Worm (Caenorhabditis elegans): ENCODE data around the gene cec-8.

Gene cec-8

DNA sequence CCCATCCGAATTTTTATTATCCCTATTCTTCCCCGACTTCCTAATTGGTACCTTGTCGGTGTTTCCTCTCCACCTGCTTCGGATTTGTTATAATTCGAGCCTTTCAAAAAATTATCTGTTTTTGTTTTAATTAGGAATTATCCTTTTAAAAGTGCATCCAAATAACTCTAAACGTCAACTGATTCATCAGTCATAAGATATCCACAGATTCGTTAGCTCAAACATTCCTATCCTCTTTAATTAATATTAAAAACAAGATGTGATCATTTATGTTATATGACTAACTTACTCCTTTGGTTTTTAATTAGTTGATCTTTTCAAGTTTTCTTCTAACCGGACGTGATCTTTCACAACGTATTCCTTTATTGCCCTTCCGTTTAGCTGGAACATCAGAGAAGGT, 17.7 kb downstream of the cec-8 start:
- no peak for TF ChIP-seq fos-1 (tag; optimal IDR thresholded peaks at IDR 0.05)

DNA sequence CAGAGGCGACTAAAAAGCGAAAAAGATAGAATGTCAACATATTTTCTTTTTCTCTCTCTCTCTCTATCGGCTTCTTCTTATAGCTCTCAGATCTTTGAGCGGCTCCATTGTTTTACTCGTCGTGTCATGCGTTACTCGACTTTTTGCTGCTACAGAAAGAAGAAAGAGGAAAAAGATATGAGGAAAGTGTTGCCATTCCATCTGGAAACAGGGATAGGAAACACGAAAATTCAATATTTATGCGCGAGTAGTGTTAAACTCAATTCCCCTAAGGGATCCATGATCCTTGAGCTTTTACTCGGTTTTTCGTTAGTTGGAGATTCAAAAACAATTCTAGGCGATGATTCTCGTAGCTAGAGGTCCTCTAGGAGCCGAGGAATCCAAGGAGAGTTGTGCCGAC, 26.7 kb downstream of the cec-8 start:
- TF ChIP-seq Y55F3AM.14 (GFP tag; optimal IDR thresholded peaks at IDR 0.05) (no peak), nhr-237 (tag; optimal IDR thresholded peaks at IDR 0.05) (no peak), lin-39 (tag; optimal IDR thresholded peaks at IDR 0.05) (no peak), egl-27 (tag; optimal IDR thresholded peaks at IDR 0.05) (no peak), unc-55 (GFP tag; optimal IDR thresholded peaks at IDR 0.05) (no peak), nhr-23 (tag; optimal IDR thresholded peaks at IDR 0.05) (no peak), elt-1 (tag; optimal IDR thresholded peaks at IDR 0.05) (no peak), alr-1 (tag; optimal IDR thresholded peaks at IDR 0.05) (no peak), nhr-25 (tag; optimal IDR thresholded peaks at IDR 0.05) (no peak), ztf-11 (tag; optimal IDR thresholded peaks at IDR 0.05) (no peak), fos-1 (tag; optimal IDR thresholded peaks at IDR 0.05) (no peak), zag-1 (tag; optimal IDR thresholded peaks at IDR 0.05) (no peak), lin-13 (GFP tag; optimal IDR thresholded peaks at IDR 0.05) (no peak), nhr-10 (tag; optimal IDR thresholded peaks at IDR 0.05) (no peak), crh-2 (tag; optimal IDR thresholded peaks at IDR 0.05) (no peak), sma-3 (GFP tag; optimal IDR thresholded peaks at IDR 0.05) (no peak)

DNA sequence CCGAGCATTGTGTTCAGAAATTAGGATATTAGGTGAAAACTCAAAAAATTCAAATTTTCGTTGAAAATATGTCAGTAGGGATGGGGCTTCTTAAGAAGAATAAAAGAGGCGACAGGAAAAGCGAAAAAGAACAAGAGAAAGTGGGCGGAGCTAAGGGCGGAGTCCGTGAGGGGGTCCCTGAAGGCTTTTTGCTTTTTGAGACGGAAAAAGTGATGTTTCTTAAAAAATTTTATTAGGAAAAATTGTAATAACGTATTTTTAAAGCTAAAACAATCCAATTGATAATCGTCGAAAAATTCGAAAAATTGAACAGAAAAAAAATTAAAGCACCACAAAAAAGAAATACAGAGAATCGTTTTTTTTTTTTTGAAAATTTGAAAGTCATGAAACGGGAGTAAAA, 34.6 kb downstream of the cec-8 start, which contains the start of gene Y55B1BR.6:
Gene Y55B1BR.6, minus strand, starts transcription at position 101 of the 400 bp plus-strand sequence.
- TF ChIP-seq ztf-11 (tag; optimal IDR thresholded peaks at IDR 0.05) (no peak), crh-2 (tag; optimal IDR thresholded peaks at IDR 0.05) (no peak), lsy-2 (tag; optimal IDR thresholded peaks at IDR 0.05) (no peak)

DNA sequence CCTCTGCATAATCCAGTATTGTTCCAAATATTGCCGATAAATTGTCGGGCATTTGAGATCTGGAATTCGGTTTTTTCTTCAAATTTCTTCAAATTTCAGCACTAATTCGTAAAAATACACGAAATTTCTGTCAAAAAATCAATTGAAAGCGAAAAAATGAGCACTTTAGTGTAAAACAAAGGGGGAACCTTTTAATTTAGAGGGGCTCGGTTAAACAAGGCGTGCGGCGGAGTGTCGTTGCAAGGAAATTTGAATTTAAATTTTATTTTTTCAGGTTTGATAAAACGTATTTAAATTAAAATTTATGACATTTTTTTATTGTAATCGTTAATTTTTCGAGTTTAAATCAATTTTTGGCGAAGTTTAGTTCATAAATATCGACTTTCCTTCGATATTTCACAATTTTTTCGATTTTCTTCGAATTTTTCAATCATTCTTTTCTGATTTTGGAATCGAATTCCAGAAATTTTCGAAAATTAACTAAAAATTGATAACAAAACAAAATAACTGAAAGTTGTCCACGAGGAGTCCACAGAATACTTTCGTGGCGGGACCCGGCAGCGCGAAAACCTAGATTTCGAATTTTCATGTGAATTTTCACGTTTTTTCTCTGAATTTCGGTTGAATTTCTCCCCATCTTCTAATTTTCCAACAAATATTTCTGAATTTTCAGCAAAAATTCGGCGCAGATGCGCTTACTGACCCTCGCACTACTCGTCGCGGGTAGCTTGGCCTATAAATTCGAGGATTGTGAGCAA, 42.7 kb downstream of the cec-8 start, which contains the start of the genes magu-1 and nemp-1:
Gene magu-1, minus strand, starts transcription at position 59 of the 758 bp plus-strand sequence.
Gene nemp-1, plus strand, starts transcription at position 674 of the 758 bp plus-strand sequence.
- no peak for TF ChIP-seq nhr-129 (tag; optimal IDR thresholded peaks at IDR 0.05)
- TF ChIP-seq unc-55 (GFP tag; optimal IDR thresholded peaks at IDR 0.05), result peak; percentile 46
- TF ChIP-seq nhr-6 (tag; optimal IDR thresholded peaks at IDR 0.05), result no peak
- no peak for TF ChIP-seq nhr-12 (tag; optimal IDR thresholded peaks at IDR 0.05)
- no peak for TF ChIP-seq unc-39 (tag; optimal IDR thresholded peaks at IDR 0.05)
- TF ChIP-seq sma-9 (GFP tag; optimal IDR thresholded peaks at IDR 0.05), result no peak
- no peak for TF ChIP-seq sma-9 (tag; optimal IDR thresholded peaks at IDR 0.05)
- peak in 1 of 2 experiments; percentile 16 for TF ChIP-seq lsy-2 (tag; optimal IDR thresholded peaks at IDR 0.05)
- no peak for TF ChIP-seq mab-5 (tag; optimal IDR thresholded peaks at IDR 0.05)
- no peak for TF ChIP-seq peb-1 (tag; optimal IDR thresholded peaks at IDR 0.05)
- TF ChIP-seq Y55F3AM.14 (GFP tag; optimal IDR thresholded peaks at IDR 0.05), result no peak

DNA sequence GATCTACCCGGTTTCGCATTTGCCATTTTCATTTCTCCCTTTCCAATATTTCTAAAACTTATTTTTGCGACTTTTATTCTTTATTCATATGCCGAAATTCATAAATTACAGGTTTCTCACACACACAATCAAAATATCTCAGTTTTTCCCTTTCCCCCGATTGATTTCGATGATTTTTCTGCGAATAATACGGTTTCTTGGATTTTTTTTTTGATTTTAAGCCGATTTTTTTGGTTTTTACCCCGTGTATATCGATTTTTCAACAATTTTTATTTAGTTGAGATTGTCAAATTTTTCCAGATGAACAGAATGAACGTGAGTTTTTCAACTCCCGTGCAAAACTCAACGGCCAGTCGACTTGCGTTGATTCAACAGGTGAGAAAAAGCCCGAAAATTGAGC, 46.0 kb downstream of the cec-8 start, which contains the start of gene mat-3:
Gene mat-3, plus strand, starts transcription at position 301 of the 400 bp plus-strand sequence.
- TF ChIP-seq sma-3 (GFP tag; optimal IDR thresholded peaks at IDR 0.05), result no peak
- no peak for TF ChIP-seq C34F6.9 (tag; optimal IDR thresholded peaks at IDR 0.05)

DNA sequence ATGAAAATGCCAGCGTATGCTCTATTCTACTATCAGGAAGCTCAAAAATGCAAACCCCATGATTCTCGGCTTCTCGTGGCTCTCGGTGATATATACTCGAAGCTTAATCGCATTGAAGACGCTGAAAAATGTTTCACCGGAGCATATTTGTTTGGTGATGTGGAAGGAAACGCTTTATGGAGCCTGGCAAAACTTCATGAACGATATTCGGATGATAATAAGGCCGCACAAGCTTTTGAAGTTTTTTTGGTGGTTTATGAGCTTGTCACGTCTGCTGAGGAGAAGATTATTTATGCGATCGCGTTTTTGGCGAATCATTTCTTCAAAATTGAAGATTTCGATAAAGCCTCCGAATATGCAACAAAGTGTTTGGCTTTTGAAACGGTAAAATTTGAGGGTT, 52.1 kb downstream of the cec-8 start:
- TF ChIP-seq crh-2 (tag; optimal IDR thresholded peaks at IDR 0.05) (no peak), elt-3 (tag; optimal IDR thresholded peaks at IDR 0.05) (no peak), gmeb-1 (tag; optimal IDR thresholded peaks at IDR 0.05) (no peak), lsy-2 (tag; optimal IDR thresholded peaks at IDR 0.05) (no peak), mab-5 (tag; optimal IDR thresholded peaks at IDR 0.05) (no peak), unc-55 (GFP tag; optimal IDR thresholded peaks at IDR 0.05) (no peak), skn-1 (tag; optimal IDR thresholded peaks at IDR 0.05) (no peak)

Measured in whole organism, L2 larva.